Fruit fly (Drosophila melanogaster) whole organism, embryonic: ENCODE data around the gene Abi.
A peak's percentile ranks its signal among the peaks of the same experiment; 100 is the strongest.

ENCODE experiments used
- Asciz ChIP-seq: fragments of 200-800 bp; sonication (Bioruptor generic); optimal IDR thresholded peaks from 2 replicates; lab custom pipeline; 2017; ENCODE audit warnings: missing biosample characterization, mild to moderate bottlenecking, missing genetic modification characterization, missing genetic modification reagents
- CG10462 ChIP-seq: fragments of 200-800 bp; sonication (Bioruptor generic); optimal IDR thresholded peaks from 2 replicates; lab custom pipeline; 2016; ENCODE audit warnings: missing biosample characterization, missing genetic modification characterization
- CG12071 ChIP-seq: fragments of 200-800 bp; sonication (Bioruptor generic); optimal IDR thresholded peaks from 3 replicates; lab custom pipeline; 2018; ENCODE audit warnings: missing biosample characterization, mild to moderate bottlenecking, missing genetic modification characterization
- CG12155 ChIP-seq: fragments of 200-800 bp; sonication (Bioruptor generic); optimal IDR thresholded peaks from 3 replicates; lab custom pipeline; 2016; ENCODE audit warnings: missing biosample characterization, missing genetic modification characterization
- CG13287 ChIP-seq: fragments of 200-800 bp; sonication (Bioruptor generic); IDR thresholded peaks from 2 replicates; pipeline ENCODE4 v1.3.6; 2022; ENCODE audit warnings: missing biosample characterization, missing genetic modification characterization; ENCODE audit not compliant: partially characterized antibody
- CG13775 ChIP-seq: fragments of 200-800 bp; sonication (Bioruptor generic); optimal IDR thresholded peaks from 3 replicates; lab custom pipeline; 2017; ENCODE audit warnings: missing biosample characterization, mild to moderate bottlenecking, missing genetic modification characterization
- CG14965 ChIP-seq: fragments of 200-800 bp; sonication (Bioruptor generic); optimal IDR thresholded peaks from 2 replicates; lab custom pipeline; 2016; ENCODE audit warnings: missing biosample characterization, missing genetic modification characterization, borderline replicate concordance
- CG15073 ChIP-seq: fragments of 200-800 bp; sonication (Bioruptor generic); optimal IDR thresholded peaks from 2 replicates; lab custom pipeline; 2016; ENCODE audit warnings: missing biosample characterization, missing genetic modification characterization
- CG15601 ChIP-seq: fragments of 200-800 bp; sonication (Bioruptor generic); optimal IDR thresholded peaks from 3 replicates; lab custom pipeline; 2019; ENCODE audit warnings: missing biosample characterization, mild to moderate bottlenecking, missing genetic modification characterization, moderate library complexity
- CG17912 ChIP-seq: fragments of 200-800 bp; sonication (Bioruptor generic); optimal IDR thresholded peaks from 2 replicates; lab custom pipeline; 2018; ENCODE audit warnings: missing biosample characterization, mild to moderate bottlenecking, missing genetic modification characterization
- CG18011 ChIP-seq: fragments of 200-800 bp; sonication (Bioruptor generic); optimal IDR thresholded peaks from 2 replicates; lab custom pipeline; 2017; ENCODE audit warnings: missing biosample characterization, missing genetic modification characterization, mild to moderate bottlenecking, moderate library complexity, missing genotype
- CG2120 ChIP-seq: fragments of 200-800 bp; sonication (Bioruptor generic); optimal IDR thresholded peaks from 3 replicates; lab custom pipeline; 2016; ENCODE audit warnings: missing biosample characterization, missing genetic modification characterization
- CG33213 ChIP-seq: fragments of 200-800 bp; sonication (Bioruptor generic); optimal IDR thresholded peaks from 3 replicates; lab custom pipeline; 2016; ENCODE audit warnings: missing biosample characterization, missing genetic modification characterization
- CG6254 ChIP-seq: fragments of 200-800 bp; sonication (Bioruptor generic); optimal IDR thresholded peaks from 3 replicates; lab custom pipeline; 2017; ENCODE audit warnings: mild to moderate bottlenecking, missing biosample characterization, missing genetic modification reagents, missing genetic modification characterization
- CG6813 ChIP-seq: fragments of 200-800 bp; sonication (Bioruptor generic); optimal IDR thresholded peaks from 2 replicates; lab custom pipeline; 2017; ENCODE audit warnings: missing biosample characterization, missing genetic modification characterization, mild to moderate bottlenecking, moderate library complexity, missing genetic modification reagents
- CG7839 ChIP-seq: fragments of 200-800 bp; sonication (Bioruptor generic); optimal IDR thresholded peaks from 3 replicates; lab custom pipeline; 2018; ENCODE audit warnings: missing biosample characterization, mild to moderate bottlenecking, missing genetic modification characterization, moderate library complexity
- CG8359 ChIP-seq: fragments of 200-800 bp; sonication (Bioruptor generic); optimal IDR thresholded peaks from 2 replicates; lab custom pipeline; 2017; ENCODE audit warnings: missing biosample characterization, mild to moderate bottlenecking, missing genetic modification characterization, borderline replicate concordance
- Drgx ChIP-seq: fragments of 200-800 bp; sonication (Bioruptor generic); IDR thresholded peaks from 2 replicates; pipeline ENCODE4 v1.3.6; 2022; ENCODE audit warnings: missing biosample characterization, missing genetic modification characterization
- HLH4C ChIP-seq: fragments of 200-800 bp; sonication (Bioruptor generic); IDR thresholded peaks from 3 replicates; pipeline ENCODE4 v1.3.6; 2022; ENCODE audit warnings: missing biosample characterization, missing genetic modification characterization; ENCODE audit not compliant: partially characterized antibody
- HLH54F ChIP-seq: fragments of 200-800 bp; sonication (Bioruptor generic); optimal IDR thresholded peaks from 3 replicates; lab custom pipeline; 2016; ENCODE audit warnings: missing biosample characterization, missing genetic modification characterization
- HLHmδ ChIP-seq: fragments of 200-800 bp; sonication (Bioruptor generic); optimal IDR thresholded peaks from 2 replicates; lab custom pipeline; 2018; ENCODE audit warnings: missing biosample characterization, mild to moderate bottlenecking, missing genetic modification characterization, moderate library complexity
- Hmx ChIP-seq: fragments of 200-800 bp; sonication (Bioruptor generic); optimal IDR thresholded peaks from 2 replicates; lab custom pipeline; 2016; ENCODE audit warnings: missing biosample characterization, missing genetic modification characterization
- Hr78 ChIP-seq, 2 experiments: fragments of 200-800 bp in 1 of 2; fragments of >200 bp in 1 of 2; sonication (Bioruptor generic) in 1 of 2; optimal IDR thresholded peaks; 2 replicates each; lab custom pipeline; 2017 to 2019; ENCODE audit warnings: missing biosample characterization in 2 of 2, missing genetic modification characterization in 2 of 2, mild to moderate bottlenecking in 1 of 2, moderate library complexity in 1 of 2
- Scr ChIP-seq: fragments of 200-800 bp; sonication (Bioruptor generic); IDR thresholded peaks from 2 replicates; pipeline ENCODE4 v1.3.6; 2022; ENCODE audit warnings: missing biosample characterization, missing genetic modification characterization; ENCODE audit not compliant: partially characterized antibody
- Xbp1 ChIP-seq: fragments of 200-800 bp; sonication (Bioruptor generic); optimal IDR thresholded peaks from 3 replicates; lab custom pipeline; 2016; ENCODE audit warnings: missing biosample characterization, mild to moderate bottlenecking, missing genetic modification characterization
- aop ChIP-seq: fragments of 200-800 bp; sonication (Bioruptor generic); IDR thresholded peaks from 2 replicates; pipeline ENCODE4 v1.3.6; 2022; ENCODE audit warnings: missing biosample characterization, missing genetic modification characterization
- btn ChIP-seq: fragments of 200-800 bp; sonication (Bioruptor generic); optimal IDR thresholded peaks from 2 replicates; lab custom pipeline; 2016; ENCODE audit warnings: missing biosample characterization, missing genetic modification characterization
- chif ChIP-seq, 2 experiments: fragments of 200-800 bp; sonication (Bioruptor generic); optimal IDR thresholded peaks; 3 replicates each; lab custom pipeline; 2016; ENCODE audit warnings: missing biosample characterization in 2 of 2, missing genetic modification characterization in 2 of 2
- chinmo ChIP-seq: fragments of 200-800 bp; sonication (Bioruptor generic); IDR thresholded peaks from 4 replicates; pipeline ENCODE4 v1.3.6; 2022; ENCODE audit warnings: missing biosample characterization, missing genetic modification characterization; ENCODE audit not compliant: partially characterized antibody
- en ChIP-seq: fragments of 200-800 bp; sonication (Bioruptor generic); optimal IDR thresholded peaks from 2 replicates; lab custom pipeline; 2016; ENCODE audit warnings: missing biosample characterization, missing genetic modification characterization
- ewg ChIP-seq: fragments of 200-800 bp; sonication (Bioruptor generic); optimal IDR thresholded peaks from 3 replicates; lab custom pipeline; 2017; ENCODE audit warnings: mild to moderate bottlenecking, missing biosample characterization, missing genetic modification reagents, missing genetic modification characterization
- lmd ChIP-seq: fragments of 200-800 bp; sonication (Bioruptor generic); IDR thresholded peaks from 2 replicates; pipeline ENCODE4 v1.3.6; 2022; ENCODE audit warnings: missing biosample characterization, missing genetic modification characterization
- lola ChIP-seq, 3 experiments: fragments of >200 bp in 2 of 3; fragments of 200-800 bp in 1 of 3; sonication (Bioruptor generic) in 1 of 3; optimal IDR thresholded peaks; 2 replicates each; lab custom pipeline; 2017 to 2019; ENCODE audit warnings: missing biosample characterization in 3 of 3, missing genetic modification characterization in 3 of 3, mild to moderate bottlenecking in 1 of 3, moderate library complexity in 1 of 3
- nerfin-1 ChIP-seq: fragments of 200-800 bp; sonication (Bioruptor generic); optimal IDR thresholded peaks from 3 replicates; lab custom pipeline; 2019; ENCODE audit warnings: missing biosample characterization, mild to moderate bottlenecking, missing genetic modification characterization, moderate library complexity
- nom ChIP-seq: fragments of 200-800 bp; sonication (Bioruptor generic); optimal IDR thresholded peaks from 2 replicates; lab custom pipeline; 2017; ENCODE audit warnings: missing biosample characterization, missing genetic modification characterization, mild to moderate bottlenecking, moderate library complexity, missing genetic modification reagents
- otp ChIP-seq: fragments of 200-800 bp; sonication (Bioruptor generic); IDR thresholded peaks from 3 replicates; pipeline ENCODE4, ENCODE4 v1.3.6; 2022; ENCODE audit warnings: missing biosample characterization, missing genetic modification characterization
- pb ChIP-seq: fragments of 200-800 bp; sonication (Bioruptor generic); optimal IDR thresholded peaks from 3 replicates; lab custom pipeline; 2016; ENCODE audit warnings: missing biosample characterization, missing genetic modification characterization
- pfk ChIP-seq: fragments of 200-800 bp; sonication (Bioruptor generic); optimal IDR thresholded peaks from 2 replicates; lab custom pipeline; 2018; ENCODE audit warnings: missing biosample characterization, mild to moderate bottlenecking, missing genetic modification characterization, moderate library complexity
- pros ChIP-seq: fragments of 200-800 bp; sonication (Bioruptor generic); optimal IDR thresholded peaks from 3 replicates; lab custom pipeline; 2019; ENCODE audit warnings: missing biosample characterization, mild to moderate bottlenecking, missing genetic modification characterization, moderate library complexity
- pzg ChIP-seq: fragments of 200-800 bp; sonication (Bioruptor generic); optimal IDR thresholded peaks from 3 replicates; lab custom pipeline; 2018; ENCODE audit warnings: missing biosample characterization, mild to moderate bottlenecking, missing genetic modification characterization, moderate library complexity
- repo ChIP-seq: fragments of 200-800 bp; sonication (Bioruptor generic); optimal IDR thresholded peaks from 2 replicates; lab custom pipeline; 2016; ENCODE audit warnings: missing biosample characterization, missing genetic modification characterization
- sisA ChIP-seq: fragments of 200-800 bp; sonication (Bioruptor generic); IDR thresholded peaks from 2 replicates; pipeline ENCODE4 v1.3.6; 2022; ENCODE audit warnings: missing biosample characterization, missing genetic modification characterization
- slp2 ChIP-seq: fragments of 200-800 bp; sonication (Bioruptor generic); optimal IDR thresholded peaks from 2 replicates; lab custom pipeline; 2016; ENCODE audit warnings: missing biosample characterization, missing genetic modification characterization
- tna ChIP-seq: fragments of 200-800 bp; sonication (Bioruptor generic); IDR thresholded peaks from 2 replicates; pipeline ENCODE4 v1.3.6; 2022; ENCODE audit warnings: missing biosample characterization, missing genetic modification characterization; ENCODE audit not compliant: partially characterized antibody
- usp ChIP-seq: fragments of >200 bp; optimal IDR thresholded peaks from 2 replicates; lab custom pipeline; 2017; ENCODE audit warnings: missing biosample characterization, missing genetic modification characterization
- wdn ChIP-seq: fragments of 200-800 bp; sonication (Bioruptor generic); IDR thresholded peaks from 2 replicates; pipeline ENCODE4 v1.3.6; 2022; ENCODE audit warnings: missing biosample characterization, missing genetic modification characterization
- yki ChIP-seq: fragments of >200 bp; optimal IDR thresholded peaks from 3 replicates; lab custom pipeline; 2018

Abi gene

dm6 chr3R:14108158-14108921, 13.9 kb downstream of the Abi start, which contains the start of gene CG12402 (continued):
- peak; percentile 85 for TF ChIP-seq Xbp1 (GFP tag; lab: Kevin White, UChicago)
- TF ChIP-seq CG8359 (GFP tag; lab: Kevin White, UChicago) = peak; percentile 65
- TF ChIP-seq slp2 (GFP tag; lab: Kevin White, UChicago) = peak; percentile 65
- peak; percentile 19 for TF ChIP-seq HLH54F
- peak; percentile 58 for TF ChIP-seq CG15601 (tag; lab: Kevin White, UChicago)
- TF ChIP-seq Asciz = peak; percentile 88
- TF ChIP-seq btn (GFP tag; lab: Kevin White, UChicago) = peak; percentile 8
- TF ChIP-seq repo (GFP tag; lab: Kevin White, UChicago) = peak; percentile 57
- peak; percentile 81 for TF ChIP-seq CG12071
- TF ChIP-seq en (GFP tag; lab: Kevin White, UChicago) = peak; percentile 26
- peak; percentile 68 for TF ChIP-seq CG12155 (GFP tag; lab: Kevin White, UChicago)
- TF ChIP-seq ewg = peak; percentile 74
- TF ChIP-seq CG15073 (GFP tag; lab: Kevin White, UChicago) = no peak
- TF ChIP-seq Hr78 (GFP tag; optimal IDR thresholded peaks at IDR 0.05; lab: Kevin White, UChicago) = peak in 1 of 2 experiments; percentile 68
- TF ChIP-seq CG10462 (GFP tag; lab: Kevin White, UChicago) = peak; percentile 62
- peak; percentile 72 for TF ChIP-seq CG13775 (GFP tag; lab: Kevin White, UChicago)
- TF ChIP-seq CG33213 = no peak
- TF ChIP-seq Hmx (GFP tag; lab: Kevin White, UChicago) = no peak
- peak; percentile 65 for TF ChIP-seq pb (GFP tag; lab: Kevin White, UChicago)
- TF ChIP-seq nom (GFP tag; lab: Kevin White, UChicago) = no peak
- peak; percentile 86 for TF ChIP-seq CG6813 (GFP tag; lab: Kevin White, UChicago)
- peak; percentile 68 for TF ChIP-seq nerfin-1 (tag; lab: Kevin White, UChicago)
- peak; percentile 67 for TF ChIP-seq CG2120 (GFP tag; lab: Kevin White, UChicago)
- peak; percentile 9; the same call in 1 of the 2 replicates for TF ChIP-seq aop
- TF ChIP-seq usp = no peak
- TF ChIP-seq HLHmδ = peak; percentile 74
- peak; percentile 84 for TF ChIP-seq CG6254 (GFP tag; lab: Kevin White, UChicago)
- peak; percentile 59 to 60 for TF ChIP-seq chif (GFP tag; optimal IDR thresholded peaks at IDR 0.05; lab: Kevin White, UChicago)
- no peak for TF ChIP-seq CG14965 (GFP tag; lab: Kevin White, UChicago)
- peak; percentile 92 for TF ChIP-seq otp (GFP tag; lab: Robert Waterston, UW)
- TF ChIP-seq lola (GFP tag; optimal IDR thresholded peaks at IDR 0.05; lab: Kevin White, UChicago) = peak in 1 of 3 experiments; percentile 69
- TF ChIP-seq lmd (GFP tag; lab: Robert Waterston, UW) = peak; percentile 85
- peak; percentile 54 for TF ChIP-seq CG18011 (GFP tag; lab: Kevin White, UChicago)
- TF ChIP-seq pfk (GFP tag; lab: Kevin White, UChicago) = no peak
- peak; percentile 17; the same call in 1 of the 2 replicates for TF ChIP-seq tna
- peak; percentile 83 for TF ChIP-seq sisA (GFP tag; lab: Robert Waterston, UW)
- TF ChIP-seq HLH4C (GFP tag; lab: Robert Waterston, UW) = no peak; the same call in 2 of the 3 replicates
- TF ChIP-seq CG17912 (GFP tag; lab: Kevin White, UChicago) = peak; percentile 9
- no peak for TF ChIP-seq pzg (GFP tag; lab: Kevin White, UChicago)
- peak; percentile 61 for TF ChIP-seq Drgx (GFP tag; lab: Robert Waterston, UW)
- TF ChIP-seq chinmo (GFP tag; lab: Robert Waterston, UW) = peak; percentile 100
- TF ChIP-seq wdn (GFP tag; lab: Robert Waterston, UW) = peak; percentile 57; the same call in 1 of the 2 replicates
- no peak for TF ChIP-seq yki (lab: Kevin White, UChicago)
- peak; percentile 96 for TF ChIP-seq pros (GFP tag; lab: Kevin White, UChicago)
- TF ChIP-seq CG13287 (GFP tag; lab: Robert Waterston, UW) = peak; percentile 57
- peak; percentile 89 for TF ChIP-seq CG7839 (tag; lab: Kevin White, UChicago)
- TF ChIP-seq Scr (GFP tag; lab: Robert Waterston, UW) = peak; percentile 46; the same call in 1 of the 2 replicates
